Fruit fly (Drosophila melanogaster) whole organism, adult: ENCODE measurements around the gene CG6465.

ENCODE experiments used
- CG11617 ChIP-seq: fragments of 200-800 bp; sonication (Bioruptor generic); optimal IDR thresholded peaks from 2 replicates; lab custom pipeline; 2017; ENCODE audit warnings: mild to moderate bottlenecking, missing biosample characterization, missing genetic modification reagents, missing genetic modification characterization
- CG12768 ChIP-seq: fragments of 200-800 bp; sonication (Bioruptor generic); optimal IDR thresholded peaks from 2 replicates; lab custom pipeline; 2017; ENCODE audit warnings: missing biosample characterization, missing genetic modification characterization, mild to moderate bottlenecking, moderate library complexity, missing genetic modification reagents
- CG14711 ChIP-seq: fragments of 200-800 bp; sonication (Bioruptor generic); optimal IDR thresholded peaks from 2 replicates; lab custom pipeline; 2018; ENCODE audit warnings: missing biosample characterization, mild to moderate bottlenecking, missing genetic modification characterization, moderate library complexity
- CG1620 ChIP-seq: fragments of 200-800 bp; sonication (Bioruptor generic); optimal IDR thresholded peaks from 2 replicates; lab custom pipeline; 2016; ENCODE audit warnings: missing biosample characterization, missing genetic modification characterization
- CG33017 ChIP-seq: fragments of 200-800 bp; sonication (Bioruptor generic); optimal IDR thresholded peaks from 2 replicates; lab custom pipeline; 2018; ENCODE audit warnings: missing biosample characterization, mild to moderate bottlenecking, missing genetic modification characterization, moderate library complexity
- CG5204 ChIP-seq: fragments of 200-800 bp; sonication (Bioruptor generic); optimal IDR thresholded peaks from 2 replicates; lab custom pipeline; 2016; ENCODE audit warnings: missing biosample characterization, missing genetic modification characterization
- CG7045 ChIP-seq: fragments of 200-800 bp; sonication (Bioruptor generic); optimal IDR thresholded peaks from 2 replicates; lab custom pipeline; 2017; ENCODE audit warnings: missing biosample characterization, mild to moderate bottlenecking, missing genetic modification characterization
- CG7101 ChIP-seq: fragments of 200-800 bp; sonication (Bioruptor generic); optimal IDR thresholded peaks from 2 replicates; lab custom pipeline; 2018; ENCODE audit warnings: missing biosample characterization, mild to moderate bottlenecking, missing genetic modification characterization, moderate library complexity
- Clk ChIP-seq: fragments of 200-800 bp; sonication (Bioruptor generic); optimal IDR thresholded peaks from 2 replicates; lab custom pipeline; 2017; ENCODE audit warnings: missing biosample characterization, missing genetic modification characterization
- Crg-1 ChIP-seq: fragments of 200-800 bp; sonication (Bioruptor generic); optimal IDR thresholded peaks from 2 replicates; lab custom pipeline; 2016; ENCODE audit warnings: missing biosample characterization, missing genetic modification characterization
- Hr96 ChIP-seq: fragments of 200-800 bp; sonication (Bioruptor generic); optimal IDR thresholded peaks from 2 replicates; lab custom pipeline; 2016; ENCODE audit warnings: missing biosample characterization, missing genetic modification characterization
- Mnt ChIP-seq: fragments of 200-800 bp; sonication (Bioruptor generic); optimal IDR thresholded peaks from 2 replicates; lab custom pipeline; 2016; ENCODE audit warnings: missing biosample characterization, mild to moderate bottlenecking, missing genetic modification characterization
- bab1 ChIP-seq: fragments of 200-800 bp; sonication (Bioruptor generic); optimal IDR thresholded peaks from 3 replicates; lab custom pipeline; 2019; ENCODE audit warnings: missing biosample characterization, mild to moderate bottlenecking, missing genetic modification characterization, moderate library complexity
- cic ChIP-seq: fragments of 200-800 bp; sonication (Bioruptor generic); optimal IDR thresholded peaks from 2 replicates; lab custom pipeline; 2017; ENCODE audit warnings: missing biosample characterization, mild to moderate bottlenecking, missing genetic modification characterization, moderate library complexity
- cnc ChIP-seq, 2 experiments: fragments of >200 bp; optimal IDR thresholded peaks; 2 replicates each; lab custom pipeline; 2017
- kay ChIP-seq: fragments of 200-800 bp; sonication (Bioruptor generic); peaks from one replicate; lab custom pipeline; 2016; ENCODE audit warnings: missing biosample characterization, missing genetic modification characterization, borderline replicate concordance
- ovo ChIP-seq: fragments of 200-800 bp; sonication (Bioruptor generic); optimal IDR thresholded peaks from 2 replicates; lab custom pipeline; 2016; ENCODE audit warnings: missing biosample characterization, missing genetic modification characterization
- pad ChIP-seq: fragments of 200-800 bp; sonication (Bioruptor generic); optimal IDR thresholded peaks from 3 replicates; lab custom pipeline; 2017; ENCODE audit warnings: missing biosample characterization, missing genetic modification characterization, mild to moderate bottlenecking, moderate library complexity, missing genetic modification reagents
- tj ChIP-seq: fragments of 200-800 bp; sonication (Bioruptor generic); optimal IDR thresholded peaks from 3 replicates; lab custom pipeline; 2017; ENCODE audit warnings: missing biosample characterization, mild to moderate bottlenecking, missing genetic modification characterization, moderate library complexity
- toe ChIP-seq: fragments of 200-800 bp; sonication (Bioruptor generic); optimal IDR thresholded peaks from 2 replicates; lab custom pipeline; 2016; ENCODE audit warnings: missing biosample characterization, missing genetic modification characterization

The CG6465 gene

DNA sequence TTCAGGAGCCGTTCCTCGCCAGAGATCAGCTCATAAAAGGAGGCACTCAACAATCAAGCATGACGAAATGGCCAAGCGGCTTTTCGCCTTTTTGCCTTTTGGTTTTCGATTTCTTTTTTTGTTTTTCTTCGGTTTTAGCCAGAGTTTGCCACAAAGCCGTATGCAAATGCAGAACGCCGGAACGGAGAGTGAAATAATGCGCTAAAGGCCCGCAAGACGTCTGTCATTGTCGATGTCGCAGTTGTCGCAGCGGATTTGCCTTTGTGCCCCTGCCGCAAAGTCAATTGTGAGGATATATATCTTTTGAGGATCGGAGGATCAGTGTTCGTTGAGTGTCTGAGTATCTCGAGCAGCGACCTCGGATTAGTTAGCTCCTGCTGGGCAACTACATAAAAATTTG is 9.1 kb downstream of the CG6465 start:
- TF ChIP-seq CG5204 (GFP tag; lab: Kevin White, UChicago) (no peak), Clk (GFP tag; lab: Kevin White, UChicago) (no peak), pad (GFP tag; lab: Kevin White, UChicago) (no peak), CG11617 (GFP tag; lab: Kevin White, UChicago) (no peak), Mnt (GFP tag; lab: Kevin White, UChicago) (no peak), CG7101 (tag; lab: Kevin White, UChicago) (no peak)

DNA sequence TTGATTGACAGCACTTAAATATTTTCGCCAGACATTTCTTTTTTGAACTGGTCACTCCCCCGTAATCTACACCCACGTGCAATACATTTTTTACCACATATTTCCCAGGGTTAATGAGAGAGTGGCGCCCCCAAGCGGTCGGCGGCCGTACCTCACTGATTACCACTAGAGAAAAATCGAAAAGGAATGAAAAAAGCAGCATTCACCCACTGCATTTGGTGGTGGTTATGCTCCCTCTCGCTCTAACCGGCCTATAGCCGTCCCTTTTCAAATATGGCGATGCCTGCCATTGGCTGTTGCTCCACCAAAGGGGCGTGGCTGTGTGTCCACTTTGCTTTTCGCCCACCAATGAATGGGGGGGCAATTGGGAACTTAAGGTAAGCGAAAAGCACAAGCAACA is 12.1 kb downstream of the CG6465 start:
- TF ChIP-seq CG12768 (GFP tag; lab: Kevin White, UChicago): no peak
- peak; percentile 40 for TF ChIP-seq pad (GFP tag; lab: Kevin White, UChicago)
- no peak for TF ChIP-seq CG1620
- TF ChIP-seq Mnt (GFP tag; lab: Kevin White, UChicago): no peak

DNA sequence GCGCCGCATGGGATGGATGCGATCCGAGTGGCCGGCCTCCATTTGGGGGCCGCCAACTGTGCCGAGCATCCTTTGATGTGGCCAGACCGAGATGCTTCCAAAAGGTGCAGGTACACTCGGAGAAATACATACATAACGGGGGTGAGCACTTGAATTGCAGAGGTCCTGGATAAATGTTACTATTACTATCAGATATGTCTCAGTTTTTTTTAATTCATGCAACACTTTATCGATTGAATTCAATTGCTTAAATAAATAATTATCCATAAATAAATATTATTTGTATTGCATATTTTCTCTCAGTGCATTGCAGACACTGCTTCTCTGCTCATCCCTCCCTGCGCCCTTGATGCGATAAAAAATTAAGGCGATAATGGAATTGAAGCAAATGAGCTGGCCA is 16.0 kb downstream of the CG6465 start:
- no peak for TF ChIP-seq tj
- no peak for TF ChIP-seq ovo (GFP tag; lab: Kevin White, UChicago)
- TF ChIP-seq cnc (optimal IDR thresholded peaks at IDR 0.05; lab: Kevin White, UChicago): no peak

DNA sequence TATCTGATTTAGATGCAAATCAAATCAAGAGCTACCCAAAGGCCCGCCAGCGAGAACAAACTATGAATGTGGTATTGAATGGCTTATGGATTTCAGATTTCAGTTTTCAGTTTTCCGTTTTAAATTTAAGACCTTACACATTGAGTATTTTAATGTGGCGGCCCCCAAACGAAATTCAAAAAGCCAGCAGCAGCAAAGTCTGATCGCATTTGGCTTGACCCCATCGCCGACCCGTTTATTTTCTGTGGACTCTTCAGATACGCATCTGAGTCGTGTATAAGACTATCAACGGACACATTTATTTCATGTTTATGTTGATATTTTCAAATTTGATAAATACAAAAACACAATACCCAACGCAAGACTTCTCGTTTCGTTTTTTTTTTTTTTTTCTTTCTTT is 17.5 kb downstream of the CG6465 start:
- TF ChIP-seq CG7045 (no peak), CG1620 (no peak), pad (GFP tag; lab: Kevin White, UChicago) (no peak), Hr96 (GFP tag; lab: Kevin White, UChicago) (no peak), tj (no peak), CG7101 (tag; lab: Kevin White, UChicago) (no peak), kay (no peak), cic (GFP tag; lab: Kevin White, UChicago) (no peak), CG33017 (tag; lab: Kevin White, UChicago) (no peak), Clk (GFP tag; lab: Kevin White, UChicago) (no peak), ovo (GFP tag; lab: Kevin White, UChicago) (no peak), Mnt (GFP tag; lab: Kevin White, UChicago) (no peak), toe (GFP tag; lab: Kevin White, UChicago) (no peak), cnc (optimal IDR thresholded peaks at IDR 0.05; lab: Kevin White, UChicago) (no peak), bab1 (GFP tag; lab: Kevin White, UChicago) (no peak), CG14711 (tag; lab: Kevin White, UChicago) (no peak), CG12768 (GFP tag; lab: Kevin White, UChicago) (no peak), CG11617 (GFP tag; lab: Kevin White, UChicago) (no peak), Crg-1 (GFP tag; lab: Kevin White, UChicago) (no peak), CG5204 (GFP tag; lab: Kevin White, UChicago) (no peak)

DNA sequence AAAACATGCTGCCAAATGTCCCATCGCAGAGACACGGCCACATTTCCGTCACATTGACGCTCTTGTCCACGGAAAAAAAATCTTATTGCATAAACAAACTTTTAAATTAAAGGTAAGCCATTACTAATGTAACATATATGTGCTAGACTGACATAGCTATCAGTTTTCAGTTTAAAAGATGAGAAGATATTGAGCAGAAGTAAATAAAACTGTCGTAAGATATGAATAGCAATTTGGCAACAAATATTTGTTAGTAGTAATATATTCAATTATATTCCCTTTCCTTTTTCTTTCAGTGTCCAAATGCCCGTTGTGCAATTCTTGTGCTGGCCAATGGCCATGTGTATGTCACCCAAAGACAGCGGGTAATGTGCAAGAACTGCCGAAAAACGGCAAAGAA is 18.3 kb downstream of the CG6465 start:
- TF ChIP-seq ovo (GFP tag; lab: Kevin White, UChicago) (no peak), CG12768 (GFP tag; lab: Kevin White, UChicago) (no peak), tj (no peak), Hr96 (GFP tag; lab: Kevin White, UChicago) (no peak), CG1620 (no peak), kay (no peak), CG33017 (tag; lab: Kevin White, UChicago) (no peak), CG5204 (GFP tag; lab: Kevin White, UChicago) (no peak), cnc (optimal IDR thresholded peaks at IDR 0.05; lab: Kevin White, UChicago) (no peak), CG7045 (no peak), CG14711 (tag; lab: Kevin White, UChicago) (no peak), Crg-1 (GFP tag; lab: Kevin White, UChicago) (no peak), bab1 (GFP tag; lab: Kevin White, UChicago) (no peak)

DNA sequence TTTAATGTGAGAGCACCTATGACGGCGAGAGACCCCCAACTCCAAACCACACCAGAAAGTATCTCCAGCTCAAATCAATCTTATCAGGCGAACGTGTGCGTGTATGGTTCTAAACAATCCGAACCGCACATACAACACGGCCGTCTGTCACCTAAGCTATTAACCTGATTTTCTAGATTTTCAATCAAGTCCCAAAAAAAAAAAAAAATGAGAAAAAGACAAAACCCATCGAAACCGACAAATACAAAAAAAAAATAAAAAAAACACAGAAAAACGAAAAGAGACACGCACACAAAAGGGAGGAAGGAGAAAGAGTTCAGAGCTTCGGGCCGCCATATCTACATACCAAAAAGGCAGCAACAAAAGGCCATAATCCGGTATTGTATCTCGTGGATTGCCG is 20.5 kb downstream of the CG6465 start:
- TF ChIP-seq CG33017 (tag; lab: Kevin White, UChicago) (no peak), CG7045 (no peak), Crg-1 (GFP tag; lab: Kevin White, UChicago) (no peak), CG5204 (GFP tag; lab: Kevin White, UChicago) (no peak), pad (GFP tag; lab: Kevin White, UChicago) (no peak), Mnt (GFP tag; lab: Kevin White, UChicago) (no peak), tj (no peak), CG1620 (no peak), CG11617 (GFP tag; lab: Kevin White, UChicago) (no peak), CG14711 (tag; lab: Kevin White, UChicago) (no peak), CG12768 (GFP tag; lab: Kevin White, UChicago) (no peak)

DNA sequence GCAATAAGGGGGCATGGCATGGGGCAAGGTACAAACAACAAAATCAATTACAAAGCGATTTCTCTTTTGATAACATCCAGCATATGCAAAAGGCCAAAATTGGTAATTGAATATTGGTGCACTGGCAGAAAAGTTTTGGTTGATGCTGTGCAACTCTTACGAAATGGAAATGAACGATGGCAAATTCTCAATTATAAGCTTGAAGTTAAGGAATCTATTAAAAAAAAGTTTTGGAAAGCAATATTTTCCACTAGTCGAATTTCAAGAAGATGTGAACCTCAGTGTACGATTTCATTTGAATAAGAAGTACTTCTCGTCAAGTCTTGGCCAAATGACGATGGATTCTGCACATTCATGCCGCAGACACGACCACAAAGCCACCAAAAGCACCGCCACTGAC is 21.1 kb downstream of the CG6465 start:
- TF ChIP-seq CG11617 (GFP tag; lab: Kevin White, UChicago) (no peak), Clk (GFP tag; lab: Kevin White, UChicago) (no peak), toe (GFP tag; lab: Kevin White, UChicago) (no peak), CG5204 (GFP tag; lab: Kevin White, UChicago) (no peak)
